Worm (Caenorhabditis elegans): Measurements from ENCODE around the gene prp-3.

ce11 chrIII:10381473-10381872 is 46.3 kb downstream of the prp-3 start, which contains the start of gene C38H2.2:
- TF ChIP-seq ztf-11 (tag; optimal IDR thresholded peaks at IDR 0.05) = no peak
- no peak for TF ChIP-seq pha-4 (GFP tag; IDR thresholded peaks at IDR 0.05)
- no peak for TF ChIP-seq pha-4 (tag; optimal IDR thresholded peaks at IDR 0.05)
- TF ChIP-seq lin-15B (tag; optimal IDR thresholded peaks at IDR 0.05) = no peak
- no peak for TF ChIP-seq dpl-1 (GFP tag; optimal IDR thresholded peaks at IDR 0.05)

All from whole organism, L4 larva.